Worm (Caenorhabditis elegans): ENCODE measurements around the gene iff-1.
A peak's percentile ranks its signal among the peaks of the same experiment; 100 is the strongest.

- TF ChIP-seq fkh-8 (tag; optimal IDR thresholded peaks at IDR 0.05) (peak; percentile 82), nhr-237 (tag; optimal IDR thresholded peaks at IDR 0.05) (no peak), snpc-4 (tag; optimal IDR thresholded peaks at IDR 0.05) (no peak), nhr-77 (tag; optimal IDR thresholded peaks at IDR 0.05) (no peak), egl-13 (tag; optimal IDR thresholded peaks at IDR 0.05) (peak; percentile 30), pqm-1 (tag; optimal IDR thresholded peaks at IDR 0.05) (no peak), isw-1 (GFP tag; IDR thresholded peaks at IDR 0.05) (no peak; the same call in 1 of the 2 replicates), mep-1 (tag; optimal IDR thresholded peaks at IDR 0.05) (peak; percentile 55), tlp-1 (tag; optimal IDR thresholded peaks at IDR 0.05) (no peak), dpl-1 (GFP tag; optimal IDR thresholded peaks at IDR 0.05) (peak in 1 of 3 experiments; percentile 6), unc-62 (GFP tag; optimal IDR thresholded peaks at IDR 0.05) (no peak), nhr-11 (tag; optimal IDR thresholded peaks at IDR 0.05) (no peak), ztf-4 (tag; optimal IDR thresholded peaks at IDR 0.05) (no peak)
These were observed 43.0 kb downstream of the iff-1 start for ce11 chrIII:9703747-9704605.

Measured in whole organism, L1 larva.